Fruit fly (Drosophila melanogaster) whole organism, embryonic: ENCODE data around the gene CG33695.

Source experiments
- CG12659 ChIP-seq: fragments of 200-800 bp; sonication (Bioruptor generic); optimal IDR thresholded peaks from 3 replicates; lab custom pipeline; 2017; ENCODE audit warnings: mild to moderate bottlenecking, missing biosample characterization, missing genetic modification reagents, missing genetic modification characterization
- GATAe ChIP-seq: fragments of 200-800 bp; sonication (Bioruptor generic); conservative IDR thresholded peaks from 2 replicates; pipeline ENCODE4 v1.3.6; 2022; ENCODE audit warnings: missing biosample characterization, missing genetic modification characterization
- Lhr ChIP-seq: fragments of 200-800 bp; sonication (Bioruptor generic); optimal IDR thresholded peaks from 3 replicates; lab custom pipeline; 2017; ENCODE audit warnings: mild to moderate bottlenecking, missing biosample characterization, missing genetic modification reagents, missing genetic modification characterization
- NC2β ChIP-seq: fragments of 200-800 bp; sonication (Bioruptor generic); optimal IDR thresholded peaks from 2 replicates; lab custom pipeline; 2016; ENCODE audit warnings: missing biosample characterization, missing genetic modification characterization
- chn ChIP-seq: fragments of 200-800 bp; sonication (Bioruptor generic); optimal IDR thresholded peaks from 2 replicates; lab custom pipeline; 2016; ENCODE audit warnings: missing biosample characterization, missing genetic modification characterization
- grn ChIP-seq: fragments of 200-800 bp; sonication (Bioruptor generic); optimal IDR thresholded peaks from 3 replicates; lab custom pipeline; 2017; ENCODE audit warnings: missing biosample characterization, missing genetic modification characterization
- kni ChIP-seq: fragments of 200-800 bp; sonication (Bioruptor generic); optimal IDR thresholded peaks from 3 replicates; lab custom pipeline; 2017; ENCODE audit warnings: mild to moderate bottlenecking, missing biosample characterization, missing genetic modification reagents, missing genetic modification characterization
- salm ChIP-seq: fragments of 200-800 bp; sonication (Bioruptor generic); optimal IDR thresholded peaks from 2 replicates; lab custom pipeline; 2018; ENCODE audit warnings: missing biosample characterization, mild to moderate bottlenecking, missing genetic modification characterization
- sr ChIP-seq: fragments of 200-800 bp; sonication (Bioruptor generic); IDR thresholded peaks from 3 replicates; pipeline ENCODE4 v1.3.6; 2022; ENCODE audit warnings: missing biosample characterization, missing genetic modification characterization
- stwl ChIP-seq: fragments of 200-800 bp; sonication (Bioruptor generic); optimal IDR thresholded peaks from 3 replicates; lab custom pipeline; 2018; ENCODE audit warnings: missing biosample characterization, mild to moderate bottlenecking, missing genetic modification characterization, moderate library complexity
- usp ChIP-seq: fragments of >200 bp; optimal IDR thresholded peaks from 2 replicates; lab custom pipeline; 2017; ENCODE audit warnings: missing biosample characterization, missing genetic modification characterization

dm6 chr2L:11326373-11326772 is 48.6 kb downstream of the CG33695 start:
- TF ChIP-seq kni (GFP tag; lab: Kevin White, UChicago): peak; percentile 24
- no peak for TF ChIP-seq grn (GFP tag; lab: Kevin White, UChicago)
- TF ChIP-seq usp: no peak
- no peak for TF ChIP-seq sr (GFP tag; lab: Robert Waterston, UW)
- no peak for TF ChIP-seq chn
- no peak for TF ChIP-seq stwl (tag; lab: Kevin White, UChicago)
- TF ChIP-seq Lhr (GFP tag; lab: Kevin White, UChicago): no peak
- TF ChIP-seq GATAe (GFP tag; lab: Robert Waterston, UW): no peak
- TF ChIP-seq NC2β: no peak
- TF ChIP-seq CG12659 (GFP tag; lab: Kevin White, UChicago): no peak
- TF ChIP-seq salm (tag; lab: Kevin White, UChicago): no peak
